Fruit fly (Drosophila melanogaster): ENCODE results near the gene Hs3st-B.
A peak's percentile ranks its signal among the peaks of the same experiment; 100 is the strongest.

Gene Hs3st-B

dm6 chrX:19208014-19208413 lies 40.4 kb upstream of the Hs3st-B start, which contains the start of gene Ulp1 (continued):
- no peak for TF ChIP-seq Aef1 (GFP tag; IDR thresholded peaks at IDR 0.05)
- TF ChIP-seq CG12155 (GFP tag; optimal IDR thresholded peaks at IDR 0.05) = peak; percentile 3
- no peak for TF ChIP-seq CG17568 (GFP tag; optimal IDR thresholded peaks at IDR 0.05)
- TF ChIP-seq Sry-δ (GFP tag; optimal IDR thresholded peaks at IDR 0.05) = peak; percentile 69
- TF ChIP-seq rib (GFP tag; IDR thresholded peaks at IDR 0.05) = no peak; the same call in 1 of the 2 replicates
- 0 out of 3 replicates have a peak, but pooled peaks have one; percentile 59 for TF ChIP-seq CG11456 (GFP tag; IDR thresholded peaks at IDR 0.05)
- TF ChIP-seq insv (GFP tag; optimal IDR thresholded peaks at IDR 0.05) = peak in 1 of 2 experiments; percentile 47
- TF ChIP-seq CG13287 (GFP tag; IDR thresholded peaks at IDR 0.05; ENCODE audit: partially characterized antibody) = peak; percentile 57
- no peak for TF ChIP-seq yki (optimal IDR thresholded peaks at IDR 0.05)
- peak; percentile 89 for TF ChIP-seq Abd-B (GFP tag; optimal IDR thresholded peaks at IDR 0.05)
- no peak for TF ChIP-seq CG14441 (GFP tag; IDR thresholded peaks at IDR 0.05)
- no peak for TF ChIP-seq CG43689 (GFP tag; IDR thresholded peaks at IDR 0.05)
- TF ChIP-seq CG42726 (GFP tag; IDR thresholded peaks at IDR 0.05; ENCODE audit: partially characterized antibody) = peak; percentile 63; the same call in 1 of the 2 replicates
- no peak for TF ChIP-seq sim (GFP tag; IDR thresholded peaks at IDR 0.05)
- TF ChIP-seq D19B (GFP tag; optimal IDR thresholded peaks at IDR 0.05) = no peak
- no peak for TF ChIP-seq Atf-2 (GFP tag; optimal IDR thresholded peaks at IDR 0.05)
- TF ChIP-seq pho (GFP tag; optimal IDR thresholded peaks at IDR 0.05) = no peak
- TF ChIP-seq CG16863 (GFP tag; optimal IDR thresholded peaks at IDR 0.05) = no peak
- TF ChIP-seq CG17802 (tag; optimal IDR thresholded peaks at IDR 0.05) = no peak
- TF ChIP-seq sens (GFP tag) = peak; percentile 71
- no peak for TF ChIP-seq gsb (GFP tag; IDR thresholded peaks at IDR 0.05)
- TF ChIP-seq Dp (GFP tag; optimal IDR thresholded peaks at IDR 0.05) = peak; percentile 56
- no peak for TF ChIP-seq CG9215 (GFP tag; IDR thresholded peaks at IDR 0.05)
- TF ChIP-seq Rfx (GFP tag; IDR thresholded peaks at IDR 0.05) = peak; percentile 34
- no peak for TF ChIP-seq CG10565 (GFP tag; optimal IDR thresholded peaks at IDR 0.05)
- TF ChIP-seq CG6854 (GFP tag; optimal IDR thresholded peaks at IDR 0.05) = no peak
- no peak for TF ChIP-seq CG8388 (GFP tag; optimal IDR thresholded peaks at IDR 0.05)
- TF ChIP-seq CG10462 (GFP tag; optimal IDR thresholded peaks at IDR 0.05) = peak; percentile 57
- TF ChIP-seq aop (GFP tag; IDR thresholded peaks at IDR 0.05) = no peak
- TF ChIP-seq ken (GFP tag; IDR thresholded peaks at IDR 0.05) = no peak
- peak; percentile 29 for TF ChIP-seq gro (GFP tag; optimal IDR thresholded peaks at IDR 0.05)
- TF ChIP-seq CG33213 (GFP tag; optimal IDR thresholded peaks at IDR 0.05) = peak; percentile 74
- TF ChIP-seq Atf3 (GFP tag; optimal IDR thresholded peaks at IDR 0.05) = no peak
- no peak for TF ChIP-seq da (GFP tag; optimal IDR thresholded peaks at IDR 0.05)
- peak; percentile 9; the same call in 1 of the 2 replicates for TF ChIP-seq inv (GFP tag; IDR thresholded peaks at IDR 0.05; ENCODE audit: partially characterized antibody)
- TF ChIP-seq Elba2 (GFP tag; optimal IDR thresholded peaks at IDR 0.05) = peak; percentile 7
- no peak for TF ChIP-seq CG7786 (GFP tag; optimal IDR thresholded peaks at IDR 0.05)
- no peak for TF ChIP-seq CG6272 (GFP tag; IDR thresholded peaks at IDR 0.05)
- no peak for TF ChIP-seq ttk (GFP tag; IDR thresholded peaks at IDR 0.05)
- TF ChIP-seq Oaz (GFP tag; IDR thresholded peaks at IDR 0.05) = no peak

dm6 chrX:19211982-19212381 lies 36.5 kb upstream of the Hs3st-B start, which contains the start of gene CG14195:
Gene CG14195, minus strand, starts transcription at chrX:19212082.
- TF ChIP-seq CG11504 (tag; optimal IDR thresholded peaks at IDR 0.05) (no peak), CG17361 (GFP tag; IDR thresholded peaks at IDR 0.05) (no peak), CG32532 (GFP tag; IDR thresholded peaks at IDR 0.05) (no peak), Mrtf (GFP tag; IDR thresholded peaks at IDR 0.05) (no peak), Lhr (GFP tag; optimal IDR thresholded peaks at IDR 0.05) (no peak), CG2678 (tag; optimal IDR thresholded peaks at IDR 0.05) (no peak), chm (GFP tag; IDR thresholded peaks at IDR 0.05) (no peak)
